Fruit fly (Drosophila melanogaster) whole organism, embryonic: ENCODE measurements around the gene CG44008.
A peak's percentile ranks its signal among the peaks of the same experiment; 100 is the strongest.

ENCODE experiments used
- Bgb ChIP-seq: fragments of 200-800 bp; sonication (Bioruptor generic); IDR thresholded peaks from 2 replicates; pipeline ENCODE4 v1.3.6; 2022; ENCODE audit warnings: missing biosample characterization, missing genetic modification characterization; ENCODE audit not compliant: partially characterized antibody
- Bteb2 ChIP-seq: fragments of 200-800 bp; sonication (Bioruptor generic); optimal IDR thresholded peaks from 2 replicates; lab custom pipeline; 2016; ENCODE audit warnings: missing biosample characterization, missing genetic modification characterization
- C15 ChIP-seq: fragments of 200-800 bp; sonication (Bioruptor generic); IDR thresholded peaks from 3 replicates; pipeline ENCODE4 v1.3.6; 2022; ENCODE audit warnings: missing biosample characterization, missing genetic modification characterization
- CG11456 ChIP-seq: fragments of 200-800 bp; sonication (Bioruptor generic); IDR thresholded peaks from 3 replicates; pipeline ENCODE4 v1.3.6; 2022; ENCODE audit warnings: missing biosample characterization, missing genetic modification characterization
- CG12155 ChIP-seq: fragments of 200-800 bp; sonication (Bioruptor generic); optimal IDR thresholded peaks from 3 replicates; lab custom pipeline; 2016; ENCODE audit warnings: missing biosample characterization, missing genetic modification characterization
- CG13624 ChIP-seq: fragments of 200-800 bp; sonication (Bioruptor generic); optimal IDR thresholded peaks from 2 replicates; lab custom pipeline; 2016; ENCODE audit warnings: missing biosample characterization, missing genetic modification characterization
- CG17612 ChIP-seq: fragments of 200-800 bp; sonication (Bioruptor generic); IDR thresholded peaks from 2 replicates; pipeline ENCODE4 v1.3.6; 2022; ENCODE audit warnings: missing biosample characterization, missing genetic modification characterization
- CG2712 ChIP-seq: fragments of 200-800 bp; optimal IDR thresholded peaks from 3 replicates; lab custom pipeline; 2019; ENCODE audit warnings: missing biosample characterization, mild to moderate bottlenecking, missing genetic modification characterization, moderate library complexity
- CG7357 ChIP-seq: fragments of 200-800 bp; sonication (Bioruptor generic); IDR thresholded peaks from 3 replicates; pipeline ENCODE4 v1.3.6; 2022; ENCODE audit warnings: missing biosample characterization, missing genetic modification characterization
- CG8478 ChIP-seq: fragments of >200 bp; optimal IDR thresholded peaks from 2 replicates; lab custom pipeline; 2018
- CrebB ChIP-seq: fragments of 200-800 bp; sonication (Bioruptor generic); optimal IDR thresholded peaks from 3 replicates; lab custom pipeline; 2018; ENCODE audit warnings: missing biosample characterization, mild to moderate bottlenecking, missing genetic modification characterization
- Deaf1 ChIP-seq: fragments of 200-800 bp; optimal IDR thresholded peaks from 3 replicates; lab custom pipeline; 2019; ENCODE audit warnings: missing biosample characterization, mild to moderate bottlenecking, missing genetic modification characterization, moderate library complexity
- Doc2 ChIP-seq: fragments of 200-800 bp; sonication (Bioruptor generic); IDR thresholded peaks from 2 replicates; pipeline ENCODE4 v1.3.6; 2022; ENCODE audit warnings: missing biosample characterization, missing genetic modification characterization
- Dref ChIP-seq: fragments of 200-800 bp; sonication (Bioruptor generic); IDR thresholded peaks from 2 replicates; pipeline ENCODE4 v1.3.6; 2022; ENCODE audit warnings: missing biosample characterization, missing genetic modification characterization
- ERR ChIP-seq: fragments of 200-800 bp; sonication (Bioruptor generic); optimal IDR thresholded peaks from 2 replicates; lab custom pipeline; 2016; ENCODE audit warnings: missing biosample characterization, missing genetic modification characterization
- Fer3 ChIP-seq: fragments of 200-800 bp; sonication (Bioruptor generic); optimal IDR thresholded peaks from 2 replicates; lab custom pipeline; 2018; ENCODE audit warnings: missing biosample characterization, mild to moderate bottlenecking, missing genetic modification characterization, moderate library complexity
- H15 ChIP-seq: fragments of 200-800 bp; sonication (Bioruptor generic); IDR thresholded peaks from 3 replicates; pipeline ENCODE4 v1.3.6; 2022; ENCODE audit warnings: missing biosample characterization, missing genetic modification characterization
- Hey ChIP-seq: fragments of 200-800 bp; sonication (Bioruptor generic); optimal IDR thresholded peaks from 3 replicates; lab custom pipeline; 2018; ENCODE audit warnings: missing biosample characterization, mild to moderate bottlenecking, missing genetic modification characterization
- Hr51 ChIP-seq, 2 experiments: fragments of 200-800 bp; sonication (Bioruptor generic); optimal IDR thresholded peaks; 2 replicates in 1 of 2; 3 replicates in 1 of 2; lab custom pipeline; 2016 to 2018; ENCODE audit warnings: missing biosample characterization in 2 of 2, missing genetic modification characterization in 2 of 2, mild to moderate bottlenecking in 1 of 2, moderate library complexity in 1 of 2
- Hr78 ChIP-seq, 2 experiments: fragments of 200-800 bp in 1 of 2; fragments of >200 bp in 1 of 2; sonication (Bioruptor generic) in 1 of 2; optimal IDR thresholded peaks; 2 replicates each; lab custom pipeline; 2017 to 2019; ENCODE audit warnings: missing biosample characterization in 2 of 2, missing genetic modification characterization in 2 of 2, mild to moderate bottlenecking in 1 of 2, moderate library complexity in 1 of 2
- Side ChIP-seq: fragments of 200-800 bp; sonication (Bioruptor generic); optimal IDR thresholded peaks from 2 replicates; lab custom pipeline; 2016; ENCODE audit warnings: missing biosample characterization, missing genetic modification characterization
- Sin3A ChIP-seq: fragments of >200 bp; optimal IDR thresholded peaks from 2 replicates; lab custom pipeline; 2018
- Sox100B ChIP-seq: fragments of 200-800 bp; sonication (Bioruptor generic); optimal IDR thresholded peaks from 3 replicates; lab custom pipeline; 2018; ENCODE audit warnings: missing biosample characterization, mild to moderate bottlenecking, missing genetic modification characterization
- Usf ChIP-seq: fragments of 200-800 bp; sonication (Bioruptor generic); optimal IDR thresholded peaks from 2 replicates; lab custom pipeline; 2017; ENCODE audit warnings: missing genotype, missing biosample characterization, missing genetic modification characterization
- bbx ChIP-seq: fragments of 200-800 bp; sonication (Bioruptor generic); IDR thresholded peaks from 2 replicates; pipeline ENCODE4 v1.3.6; 2022; ENCODE audit warnings: missing biosample characterization, missing genetic modification characterization; ENCODE audit not compliant: partially characterized antibody
- bsh ChIP-seq, 2 experiments: fragments of 200-800 bp; sonication (Bioruptor generic); optimal IDR thresholded peaks; 2 replicates each; lab custom pipeline; 2017 to 2018; ENCODE audit warnings: mild to moderate bottlenecking in 2 of 2, missing biosample characterization in 2 of 2, missing genetic modification characterization in 2 of 2, moderate library complexity in 1 of 2
- cato ChIP-seq: fragments of 200-800 bp; sonication (Bioruptor generic); optimal IDR thresholded peaks from 2 replicates; lab custom pipeline; 2016; ENCODE audit warnings: missing biosample characterization, missing genetic modification characterization, borderline replicate concordance
- chinmo ChIP-seq: fragments of 200-800 bp; sonication (Bioruptor generic); IDR thresholded peaks from 4 replicates; pipeline ENCODE4 v1.3.6; 2022; ENCODE audit warnings: missing biosample characterization, missing genetic modification characterization; ENCODE audit not compliant: partially characterized antibody
- ci ChIP-seq: fragments of 200-800 bp; sonication (Bioruptor generic); IDR thresholded peaks from 3 replicates; pipeline ENCODE4 v1.3.6; 2022; ENCODE audit warnings: missing biosample characterization, missing genetic modification characterization
- dmrt11E ChIP-seq: fragments of 200-800 bp; sonication (Bioruptor generic); optimal IDR thresholded peaks from 3 replicates; lab custom pipeline; 2018; ENCODE audit warnings: missing biosample characterization, mild to moderate bottlenecking, missing genetic modification characterization, moderate library complexity
- gfzf ChIP-seq: fragments of 200-800 bp; sonication (Bioruptor generic); optimal IDR thresholded peaks from 2 replicates; lab custom pipeline; 2016; ENCODE audit warnings: missing biosample characterization, mild to moderate bottlenecking, missing genetic modification characterization, moderate library complexity
- insv ChIP-seq, 2 experiments: fragments of 200-800 bp; sonication (Bioruptor generic); optimal IDR thresholded peaks; 3 replicates each; lab custom pipeline; 2016 to 2018; ENCODE audit warnings: missing biosample characterization in 2 of 2, missing genetic modification characterization in 2 of 2
- jing ChIP-seq: fragments of 200-800 bp; sonication (Bioruptor generic); optimal IDR thresholded peaks from 2 replicates; lab custom pipeline; 2018; ENCODE audit warnings: missing biosample characterization, mild to moderate bottlenecking, missing genetic modification characterization
- knrl ChIP-seq: fragments of 200-800 bp; sonication (Bioruptor generic); IDR thresholded peaks from 3 replicates; pipeline ENCODE4 v1.3.6; 2022; ENCODE audit warnings: missing biosample characterization, missing genetic modification characterization; ENCODE audit not compliant: partially characterized antibody
- lbe ChIP-seq: fragments of 200-800 bp; sonication (Bioruptor generic); optimal IDR thresholded peaks from 2 replicates; lab custom pipeline; 2016; ENCODE audit warnings: missing biosample characterization, mild to moderate bottlenecking, missing genetic modification characterization
- nom ChIP-seq: fragments of 200-800 bp; sonication (Bioruptor generic); optimal IDR thresholded peaks from 2 replicates; lab custom pipeline; 2017; ENCODE audit warnings: missing biosample characterization, missing genetic modification characterization, mild to moderate bottlenecking, moderate library complexity, missing genetic modification reagents
- sc ChIP-seq, 3 experiments: fragments of >200 bp in 2 of 3; fragments of 200-800 bp in 1 of 3; sonication (Bioruptor generic) in 1 of 3; optimal IDR thresholded peaks; 2 replicates in 2 of 3; 3 replicates in 1 of 3; lab custom pipeline; 2017; ENCODE audit warnings: mild to moderate bottlenecking in 1 of 3, missing biosample characterization in 1 of 3, missing genetic modification characterization in 1 of 3, missing genetic modification reagents in 1 of 3
- tio ChIP-seq: fragments of 200-800 bp; sonication (Bioruptor generic); optimal IDR thresholded peaks from 2 replicates; lab custom pipeline; 2017; ENCODE audit warnings: missing biosample characterization, missing genetic modification characterization, inconsistent platforms
- trem ChIP-seq: fragments of 200-800 bp; optimal IDR thresholded peaks from 3 replicates; lab custom pipeline; 2019; ENCODE audit warnings: missing biosample characterization, mild to moderate bottlenecking, missing genetic modification characterization, moderate library complexity
- tup ChIP-seq: fragments of 200-800 bp; sonication (Bioruptor generic); optimal IDR thresholded peaks from 2 replicates; lab custom pipeline; 2016; ENCODE audit warnings: missing biosample characterization, mild to moderate bottlenecking, missing genetic modification characterization, moderate library complexity
- usp ChIP-seq: fragments of >200 bp; optimal IDR thresholded peaks from 2 replicates; lab custom pipeline; 2017; ENCODE audit warnings: missing biosample characterization, missing genetic modification characterization
- z ChIP-seq: fragments of 200-800 bp; sonication (Bioruptor generic); IDR thresholded peaks from 3 replicates; pipeline ENCODE4 v1.3.6; 2022; ENCODE audit warnings: missing biosample characterization, missing genetic modification characterization

CG44008 gene

DNA sequence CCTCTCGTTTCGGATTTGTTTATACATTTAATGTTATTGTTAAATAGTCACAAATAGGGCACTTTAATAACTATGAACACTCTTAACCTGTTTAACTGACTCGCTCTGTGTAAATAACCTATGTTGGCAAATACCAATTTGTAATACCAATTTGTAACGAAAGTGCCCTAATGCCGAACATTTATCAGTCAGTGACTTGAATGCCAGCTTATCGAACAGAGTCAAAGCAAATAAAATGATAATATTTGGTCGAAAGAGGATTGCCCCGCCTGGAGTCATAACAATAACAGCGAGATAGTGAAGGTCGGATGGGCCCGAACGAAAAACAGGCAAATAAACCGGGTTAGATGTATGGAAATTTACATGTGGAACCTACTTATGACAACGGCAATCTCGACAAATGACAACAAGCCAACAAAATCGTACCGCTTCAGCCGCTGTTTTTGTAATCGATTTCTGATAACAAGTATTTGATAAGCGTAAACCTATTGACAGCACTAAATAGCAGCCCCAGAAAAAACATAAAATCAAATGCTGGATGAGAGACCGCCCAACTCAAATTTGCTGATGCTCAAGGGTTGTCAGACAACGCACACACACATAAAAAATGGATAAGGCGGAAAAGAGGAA lies 3.0 kb upstream of the CG44008 start (continued):
- TF ChIP-seq Deaf1 (tag; lab: Kevin White, UChicago) (no peak), Bteb2 (no peak), Doc2 (GFP tag; lab: Robert Waterston, UW) (no peak), Hr51 (GFP tag; optimal IDR thresholded peaks at IDR 0.05; lab: Kevin White, UChicago) (no peak), CG2712 (tag; lab: Kevin White, UChicago) (no peak), jing (GFP tag; lab: Kevin White, UChicago) (no peak), gfzf (GFP tag; lab: Kevin White, UChicago) (no peak), Usf (GFP tag; lab: Kevin White, UChicago) (no peak), Hey (no peak), Fer3 (tag; lab: Kevin White, UChicago) (no peak), chinmo (GFP tag; lab: Robert Waterston, UW) (no peak), knrl (no peak), Sin3A (lab: Kevin White, UChicago) (no peak), CG13624 (GFP tag; lab: Kevin White, UChicago) (no peak), bsh (GFP tag; optimal IDR thresholded peaks at IDR 0.05; lab: Kevin White, UChicago) (no peak), nom (GFP tag; lab: Kevin White, UChicago) (no peak), CG12155 (GFP tag; lab: Kevin White, UChicago) (no peak), ERR (no peak), bbx (GFP tag; lab: Robert Waterston, UW) (no peak), CG8478 (lab: Kevin White, UChicago) (no peak), trem (tag; lab: Kevin White, UChicago) (no peak), CG7357 (GFP tag; lab: Robert Waterston, UW) (no peak), CG11456 (GFP tag; lab: Robert Waterston, UW) (no peak), Hr78 (GFP tag; optimal IDR thresholded peaks at IDR 0.05; lab: Kevin White, UChicago) (no peak), Dref (no peak), sc (optimal IDR thresholded peaks at IDR 0.05; lab: Kevin White, UChicago) (no peak), sc (GFP tag; optimal IDR thresholded peaks at IDR 0.05; lab: Kevin White, UChicago) (no peak), C15 (GFP tag; lab: Robert Waterston, UW) (no peak), CG17612 (GFP tag; lab: Robert Waterston, UW) (no peak), usp (no peak), tup (no peak), Bgb (no peak), tio (GFP tag; lab: Kevin White, UChicago) (no peak), Side (GFP tag; lab: Kevin White, UChicago) (no peak), insv (GFP tag; optimal IDR thresholded peaks at IDR 0.05; lab: Kevin White, UChicago) (no peak), ci (GFP tag; lab: Robert Waterston, UW) (0 out of 3 replicates have a peak, but pooled peaks have one; percentile 7), H15 (GFP tag; lab: Robert Waterston, UW) (no peak), z (GFP tag; lab: Robert Waterston, UW) (no peak), Sox100B (GFP tag; lab: Kevin White, UChicago) (peak; percentile 14), dmrt11E (tag; lab: Kevin White, UChicago) (no peak), lbe (GFP tag; lab: Kevin White, UChicago) (no peak), CrebB (tag; lab: Kevin White, UChicago) (no peak), cato (GFP tag; lab: Kevin White, UChicago) (no peak)
